Worm (Caenorhabditis elegans) whole organism, young adult: Measurements from ENCODE around the gene srb-11.

ENCODE experiments used
- efl-1 ChIP-seq: fragments of 150-350 bp; optimal IDR thresholded peaks from 2 replicates; lab custom pipeline; 2014; ENCODE audit warnings: missing biosample characterization, missing genetic modification reagents, missing genetic modification characterization
- ekl-4 ChIP-seq: fragments of 200-800 bp; sonication (Bioruptor generic); IDR thresholded peaks from 2 replicates; pipeline ENCODE4 v1.3.6; 2022; ENCODE audit warnings: missing genetic modification reagents, missing genetic modification characterization, missing compliant biosample characterization
- unc-62 ChIP-seq: fragments of 150-350 bp; optimal IDR thresholded peaks from 2 replicates; lab custom pipeline; 2014; ENCODE audit warnings: missing biosample characterization, missing genetic modification reagents, missing genetic modification characterization
- ztf-26 ChIP-seq: sonication (generic microtip); optimal IDR thresholded peaks from 2 replicates; lab custom pipeline; 2017; ENCODE audit warnings: missing genetic modification characterization, missing compliant biosample characterization

DNA sequence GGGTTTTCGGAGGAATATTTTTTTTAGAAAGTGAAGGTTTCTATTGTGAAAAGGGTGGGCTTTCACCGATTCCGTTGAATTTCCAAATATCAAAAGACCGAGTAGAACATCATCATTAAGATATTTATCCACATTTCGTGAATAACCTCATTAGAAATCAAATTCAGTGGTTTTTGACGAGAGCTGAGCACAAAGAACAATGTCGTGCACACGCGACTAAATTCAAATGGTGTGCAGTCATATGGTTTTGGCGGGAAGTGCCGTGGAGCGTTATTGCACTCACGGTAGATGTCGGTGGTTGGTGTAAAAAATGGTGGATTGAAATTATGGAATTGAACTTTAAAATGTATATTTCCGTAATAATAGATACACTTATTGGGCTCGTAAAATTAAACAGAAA, 40.0 kb downstream of the srb-11 start:
- TF ChIP-seq unc-62 (GFP tag; lab: Kevin White, UChicago) (no peak), ekl-4 (GFP tag; lab: Robert Waterston, UW) (no peak), efl-1 (GFP tag; lab: Kevin White, UChicago) (no peak), ztf-26 (tag; lab: Kevin White, UChicago) (no peak)
